Fruit fly (Drosophila melanogaster): Measurements from ENCODE around the gene CG12523.

CG12523 gene

DNA sequence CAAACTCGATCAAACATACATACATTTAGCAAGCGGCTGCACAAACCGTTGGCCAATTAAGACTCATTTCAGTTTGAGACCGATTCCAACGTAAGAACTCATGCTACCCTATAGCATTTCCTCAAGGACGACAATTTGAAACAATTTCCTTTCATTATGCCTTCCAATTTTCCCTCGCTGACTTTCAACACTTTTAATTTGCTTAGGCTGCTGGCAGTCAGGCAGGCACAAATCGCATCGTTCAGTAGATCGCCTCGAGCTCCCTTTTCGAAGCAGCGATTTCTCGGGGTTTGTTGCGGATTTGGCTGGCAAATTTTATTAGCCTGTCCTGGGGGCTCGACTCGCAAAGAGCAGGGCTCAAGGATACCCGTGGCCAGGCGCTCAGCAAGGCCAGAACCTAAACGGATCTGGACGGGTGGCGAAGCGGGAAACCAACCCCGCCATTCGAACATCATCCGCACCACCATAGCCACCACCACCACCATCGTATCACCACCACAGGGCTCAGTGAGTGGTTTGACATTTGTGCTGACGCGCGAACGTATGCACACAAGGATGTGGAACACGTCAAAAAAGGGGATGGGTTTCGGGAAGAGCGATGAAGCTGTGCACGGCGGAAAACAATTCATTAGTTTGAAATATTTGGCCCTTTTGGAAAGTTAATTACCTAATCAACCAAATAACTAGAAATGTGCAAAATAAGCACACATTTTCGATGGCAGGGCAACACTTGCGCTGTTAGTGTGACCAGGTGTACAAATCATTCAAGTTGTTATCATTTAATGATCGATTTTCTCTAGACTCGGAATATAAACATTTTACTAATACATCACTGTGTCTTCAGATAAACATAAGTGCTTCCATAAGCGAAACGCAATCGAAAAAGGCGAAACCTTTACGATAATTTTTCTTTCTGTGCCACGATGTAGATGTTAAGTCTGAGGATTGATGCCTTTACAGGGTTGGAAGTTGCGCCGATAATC is 43.8 kb downstream of the CG12523 start (continued):
- 0 out of 2 replicates have a peak, but pooled peaks have one; percentile 9 for TF ChIP-seq CG10366 (GFP tag; IDR thresholded peaks at IDR 0.05)
- TF ChIP-seq CG6683 (GFP tag; optimal IDR thresholded peaks at IDR 0.05) = no peak
- no peak for TF ChIP-seq disco-r (GFP tag; optimal IDR thresholded peaks at IDR 0.05)
- TF ChIP-seq phol (tag; optimal IDR thresholded peaks at IDR 0.05) = peak; percentile 74
- no peak for TF ChIP-seq insv (GFP tag; optimal IDR thresholded peaks at IDR 0.05)
- no peak for TF ChIP-seq CG7987 (GFP tag; optimal IDR thresholded peaks at IDR 0.05)
- TF ChIP-seq trem (tag; optimal IDR thresholded peaks at IDR 0.05) = peak; percentile 20
- TF ChIP-seq CG10147 (GFP tag; optimal IDR thresholded peaks at IDR 0.05) = no peak
- no peak for TF ChIP-seq CG15696 (tag; optimal IDR thresholded peaks at IDR 0.05)
- no peak for TF ChIP-seq CG1792 (GFP tag; optimal IDR thresholded peaks at IDR 0.05)
- TF ChIP-seq mld (GFP tag; IDR thresholded peaks at IDR 0.05; ENCODE audit: partially characterized antibody) = no peak
- no peak for TF ChIP-seq Mad (GFP tag; optimal IDR thresholded peaks at IDR 0.05)
- no peak for TF ChIP-seq CG10321 (GFP tag; IDR thresholded peaks at IDR 0.05)
- TF ChIP-seq Blimp-1 (GFP tag; optimal IDR thresholded peaks at IDR 0.05) = peak; percentile 56
- no peak for TF ChIP-seq sens-2 (GFP tag; IDR thresholded peaks at IDR 0.05)
- peak; percentile 41 for TF ChIP-seq Asciz (GFP tag; optimal IDR thresholded peaks at IDR 0.05)
- TF ChIP-seq peb (GFP tag; IDR thresholded peaks at IDR 0.05) = no peak
- no peak for TF ChIP-seq pzg (GFP tag; optimal IDR thresholded peaks at IDR 0.05)
- no peak for TF ChIP-seq unc-4 (GFP tag; IDR thresholded peaks at IDR 0.05; ENCODE audit: partially characterized antibody)
- no peak for TF ChIP-seq CG15011 (GFP tag; optimal IDR thresholded peaks at IDR 0.05)
- no peak for TF ChIP-seq CG31365 (tag; optimal IDR thresholded peaks at IDR 0.05)
- TF ChIP-seq Sry-β (GFP tag; optimal IDR thresholded peaks at IDR 0.05) = peak; percentile 20
- TF ChIP-seq D19B (GFP tag; optimal IDR thresholded peaks at IDR 0.05) = no peak
- TF ChIP-seq mirr (GFP tag; optimal IDR thresholded peaks at IDR 0.05) = no peak
- TF ChIP-seq CG2129 (GFP tag; IDR thresholded peaks at IDR 0.05; ENCODE audit: partially characterized antibody) = no peak
- TF ChIP-seq CG2889 (GFP tag; IDR thresholded peaks at IDR 0.05) = no peak
- no peak for TF ChIP-seq CG15514 (GFP tag; optimal IDR thresholded peaks at IDR 0.05)
- no peak for TF ChIP-seq CG12744 (GFP tag; optimal IDR thresholded peaks at IDR 0.05)
- TF ChIP-seq lmd (GFP tag; IDR thresholded peaks at IDR 0.05) = no peak; the same call in none of the 2 replicates
- TF ChIP-seq bowl (GFP tag; IDR thresholded peaks at IDR 0.05) = no peak
- TF ChIP-seq vnd (GFP tag; IDR thresholded peaks at IDR 0.05; ENCODE audit: partially characterized antibody) = no peak
- no peak for TF ChIP-seq crp (GFP tag; optimal IDR thresholded peaks at IDR 0.05)
- peak; percentile 59 for TF ChIP-seq Kr (GFP tag; optimal IDR thresholded peaks at IDR 0.05)
- peak in 1 of 2 experiments; percentile 92 for TF ChIP-seq eve (GFP tag; optimal IDR thresholded peaks at IDR 0.05)
- peak; percentile 50 for TF ChIP-seq D19A (tag; optimal IDR thresholded peaks at IDR 0.05)
- TF ChIP-seq ATbp (GFP tag; optimal IDR thresholded peaks at IDR 0.05) = peak; percentile 31
- no peak for TF ChIP-seq pita (GFP tag; optimal IDR thresholded peaks at IDR 0.05)
- TF ChIP-seq Hr78 (GFP tag; optimal IDR thresholded peaks at IDR 0.05) = no peak
- TF ChIP-seq her (GFP tag; optimal IDR thresholded peaks at IDR 0.05) = no peak
- TF ChIP-seq dm (GFP tag; optimal IDR thresholded peaks at IDR 0.05) = peak; percentile 7
- TF ChIP-seq sd (tag; optimal IDR thresholded peaks at IDR 0.05) = no peak
- no peak for TF ChIP-seq Optix (GFP tag; IDR thresholded peaks at IDR 0.05)
- TF ChIP-seq CG11247 (GFP tag; IDR thresholded peaks at IDR 0.05) = no peak
- no peak for TF ChIP-seq MTF-1 (GFP tag; optimal IDR thresholded peaks at IDR 0.05; ENCODE audit: borderline replicate concordance)
- no peak for TF ChIP-seq fd3F (GFP tag; optimal IDR thresholded peaks at IDR 0.05)
- no peak for TF ChIP-seq onecut (GFP tag; IDR thresholded peaks at IDR 0.05)
- TF ChIP-seq HLH3B (GFP tag; IDR thresholded peaks at IDR 0.05) = no peak
